Worm (Caenorhabditis elegans): Measurements from ENCODE around the gene ZK1055.4.
A peak's percentile ranks its signal among the peaks of the same experiment; 100 is the strongest.

The ZK1055.4 gene

ce11 chrV:6611504-6611903 is 29.6 kb downstream of the ZK1055.4 start (continued):
- TF ChIP-seq lsy-27 (tag; optimal IDR thresholded peaks at IDR 0.05; ENCODE audit: borderline replicate concordance, insufficient read depth) (no peak), let-526 (GFP tag; IDR thresholded peaks at IDR 0.05) (no peak), hmg-1.2 (GFP tag; IDR thresholded peaks at IDR 0.05) (peak; percentile 20; the same call in 1 of the 2 replicates), ceh-91 (GFP tag; IDR thresholded peaks at IDR 0.05) (peak; percentile 69), C17E4.6 (GFP tag; IDR thresholded peaks at IDR 0.05) (no peak), B0019.2 (GFP tag; conservative IDR thresholded peaks at IDR 0.05) (0 out of 2 replicates have a peak, but pooled peaks have one; percentile 15), unc-62 (GFP tag; optimal IDR thresholded peaks at IDR 0.05) (no peak), bed-1 (GFP tag; IDR thresholded peaks at IDR 0.05) (no peak), snpc-4 (GFP tag; optimal IDR thresholded peaks at IDR 0.05) (no peak), snpc-4 (tag; optimal IDR thresholded peaks at IDR 0.05) (peak in 1 of 4 experiments; percentile 1), hrde-1 (tag; optimal IDR thresholded peaks at IDR 0.05; ENCODE audit: borderline replicate concordance) (no peak), ztf-26 (tag; optimal IDR thresholded peaks at IDR 0.05) (no peak), Y53F4B.3 (GFP tag; IDR thresholded peaks at IDR 0.05) (no peak), hmg-20 (GFP tag; IDR thresholded peaks at IDR 0.05) (no peak), F49E8.2 (tag; optimal IDR thresholded peaks at IDR 0.05; ENCODE audit: insufficient read depth) (peak; percentile 0), Y53G8AR.9 (GFP tag; conservative IDR thresholded peaks at IDR 0.05) (no peak), egrh-3 (GFP tag; IDR thresholded peaks at IDR 0.05) (no peak), rcor-1 (GFP tag; IDR thresholded peaks at IDR 0.05) (0 out of 2 replicates have a peak, but pooled peaks have one; percentile 20), him-1 (tag; optimal IDR thresholded peaks at IDR 0.05) (no peak), F33H1.4 (GFP tag; IDR thresholded peaks at IDR 0.05) (peak; percentile 56), lsl-1 (GFP tag; optimal IDR thresholded peaks at IDR 0.05) (peak; percentile 91), dpff-1 (tag; optimal IDR thresholded peaks at IDR 0.05) (no peak), sptf-2 (GFP tag; optimal IDR thresholded peaks at IDR 0.05) (no peak), snpc-3.4 (tag; optimal IDR thresholded peaks at IDR 0.05) (peak; percentile 45), sdz-38 (tag; optimal IDR thresholded peaks at IDR 0.05) (no peak), ccch-3 (GFP tag; optimal IDR thresholded peaks at IDR 0.05) (no peak)

ce11 chrV:6614152-6614734 is 32.4 kb downstream of the ZK1055.4 start, which contains the start of gene cpr-4:
Gene cpr-4 (plus strand): TSS chrV:6614674.
- 0 out of 2 replicates have a peak, but pooled peaks have one; percentile 30 for TF ChIP-seq nfyb-1 (GFP tag; IDR thresholded peaks at IDR 0.05)
- peak; percentile 73 for TF ChIP-seq ztf-22 (GFP tag; optimal IDR thresholded peaks at IDR 0.05)
- peak; percentile 12 for TF ChIP-seq nhr-90 (tag; optimal IDR thresholded peaks at IDR 0.05)
- peak; percentile 75; the same call in 1 of the 2 replicates for TF ChIP-seq egl-44 (GFP tag; IDR thresholded peaks at IDR 0.05)
- no peak for TF ChIP-seq hsf-1 (GFP tag; IDR thresholded peaks at IDR 0.05)
- peak; percentile 65 for TF ChIP-seq atf-7 (tag; optimal IDR thresholded peaks at IDR 0.05)
- no peak for TF ChIP-seq hrde-1 (tag; optimal IDR thresholded peaks at IDR 0.05; ENCODE audit: borderline replicate concordance)
- TF ChIP-seq cebp-1 (GFP tag; IDR thresholded peaks at IDR 0.05), result no peak
- peak; percentile 57 for TF ChIP-seq cebp-1 (tag; optimal IDR thresholded peaks at IDR 0.05)
- TF ChIP-seq let-607 (tag; optimal IDR thresholded peaks at IDR 0.05), result peak in 1 of 2 experiments; percentile 57
- no peak for TF ChIP-seq nhr-179 (tag; optimal IDR thresholded peaks at IDR 0.05)
- no peak for TF ChIP-seq mxl-1 (tag; optimal IDR thresholded peaks at IDR 0.05)
- no peak for TF ChIP-seq let-526 (GFP tag; IDR thresholded peaks at IDR 0.05)
- no peak for TF ChIP-seq ztf-3 (GFP tag; optimal IDR thresholded peaks at IDR 0.05)
- TF ChIP-seq madf-10 (tag; optimal IDR thresholded peaks at IDR 0.05), result peak; percentile 40
- peak; percentile 73 for TF ChIP-seq ets-4 (GFP tag; optimal IDR thresholded peaks at IDR 0.05)
- TF ChIP-seq nhr-80 (tag; optimal IDR thresholded peaks at IDR 0.05), result peak; percentile 99
- TF ChIP-seq hlh-26 (GFP tag; conservative IDR thresholded peaks at IDR 0.05), result no peak

All from whole organism, young adult.